Fruit fly (Drosophila melanogaster): Measurements from ENCODE around the gene nAChRalpha1.

nAChRalpha1 gene

DNA sequence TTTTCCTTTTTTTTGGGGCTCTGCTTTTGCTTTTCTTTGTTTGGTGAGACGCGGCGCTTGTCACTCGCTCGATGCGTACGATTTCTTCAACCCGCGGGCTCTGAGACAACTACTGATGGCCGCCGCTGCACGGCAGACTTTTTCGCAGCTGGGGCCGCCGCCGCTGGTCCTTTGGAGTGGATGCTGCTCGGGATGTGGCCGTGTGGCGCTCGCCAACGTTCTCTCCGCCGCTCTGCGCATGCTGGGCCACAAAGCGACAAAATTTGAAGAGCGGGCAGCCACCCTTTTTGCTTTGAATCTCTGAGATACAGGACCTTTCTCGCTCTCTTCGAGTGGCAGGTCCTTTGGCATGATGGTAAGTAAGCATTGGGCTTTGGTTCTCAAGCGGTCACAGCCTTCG lies at the start of gene nAChRalpha1:
nAChRalpha1 (minus strand) TSS at position 101 of the 400 bp plus-strand sequence.
- TF ChIP-seq EcR (GFP tag; optimal IDR thresholded peaks at IDR 0.05), result no peak
- TF ChIP-seq psq (optimal IDR thresholded peaks at IDR 0.05), result no peak
- TF ChIP-seq usp (GFP tag; optimal IDR thresholded peaks at IDR 0.05), result no peak
- no peak for TF ChIP-seq Dll (optimal IDR thresholded peaks at IDR 0.05)
- no peak for TF ChIP-seq CG8478 (optimal IDR thresholded peaks at IDR 0.05)
- no peak for TF ChIP-seq pan (optimal IDR thresholded peaks at IDR 0.05)

DNA sequence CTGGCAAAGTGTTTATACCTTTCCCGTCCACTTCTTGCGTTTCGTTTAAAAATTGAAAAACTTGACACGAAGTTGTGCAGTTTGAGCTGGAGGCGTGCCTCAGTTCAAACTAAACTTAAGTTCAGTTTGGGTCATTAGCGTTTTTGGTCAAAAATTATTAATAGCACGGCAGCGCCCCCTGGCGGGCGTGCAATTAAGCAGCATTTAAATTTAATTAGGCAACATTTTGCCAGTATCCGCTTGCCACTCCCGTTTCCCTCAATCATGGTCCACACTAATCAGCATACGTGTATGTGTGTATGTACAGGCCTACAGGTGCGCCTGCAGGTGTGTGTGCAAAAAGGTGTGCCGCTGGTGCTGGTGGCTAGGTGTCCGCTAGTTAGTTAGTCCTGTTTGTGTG lies 46.7 kb upstream of the nAChRalpha1 start:
- TF ChIP-seq CG8478 (optimal IDR thresholded peaks at IDR 0.05) (no peak), Dll (optimal IDR thresholded peaks at IDR 0.05) (no peak), usp (GFP tag; optimal IDR thresholded peaks at IDR 0.05) (no peak), EcR (GFP tag; optimal IDR thresholded peaks at IDR 0.05) (no peak), psq (optimal IDR thresholded peaks at IDR 0.05) (no peak), pan (optimal IDR thresholded peaks at IDR 0.05) (no peak)

DNA sequence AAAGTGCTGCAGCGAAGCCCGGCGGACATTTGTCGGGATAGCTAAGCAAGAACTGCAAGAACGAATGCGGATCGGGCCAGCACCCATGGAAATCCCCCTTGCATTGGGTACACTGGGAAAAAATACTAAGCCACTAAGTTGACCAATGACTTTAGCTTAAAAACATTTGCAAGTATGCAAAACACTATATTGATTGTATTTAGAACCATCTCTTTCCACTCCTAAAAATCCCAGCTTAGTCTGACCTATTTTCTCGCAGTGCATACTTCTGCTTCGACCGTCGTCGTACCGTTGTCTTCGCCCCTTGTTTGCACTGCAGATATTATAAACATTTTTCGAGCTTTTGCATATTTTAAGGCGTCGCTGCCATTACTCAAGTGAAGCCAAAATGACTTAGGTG lies 39.1 kb upstream of the nAChRalpha1 start:
- TF ChIP-seq usp (GFP tag; optimal IDR thresholded peaks at IDR 0.05), result no peak
- TF ChIP-seq EcR (GFP tag; optimal IDR thresholded peaks at IDR 0.05), result no peak
- no peak for TF ChIP-seq psq (optimal IDR thresholded peaks at IDR 0.05)
- no peak for TF ChIP-seq Dll (optimal IDR thresholded peaks at IDR 0.05)
- TF ChIP-seq CG8478 (optimal IDR thresholded peaks at IDR 0.05), result no peak
- no peak for TF ChIP-seq pan (optimal IDR thresholded peaks at IDR 0.05)

DNA sequence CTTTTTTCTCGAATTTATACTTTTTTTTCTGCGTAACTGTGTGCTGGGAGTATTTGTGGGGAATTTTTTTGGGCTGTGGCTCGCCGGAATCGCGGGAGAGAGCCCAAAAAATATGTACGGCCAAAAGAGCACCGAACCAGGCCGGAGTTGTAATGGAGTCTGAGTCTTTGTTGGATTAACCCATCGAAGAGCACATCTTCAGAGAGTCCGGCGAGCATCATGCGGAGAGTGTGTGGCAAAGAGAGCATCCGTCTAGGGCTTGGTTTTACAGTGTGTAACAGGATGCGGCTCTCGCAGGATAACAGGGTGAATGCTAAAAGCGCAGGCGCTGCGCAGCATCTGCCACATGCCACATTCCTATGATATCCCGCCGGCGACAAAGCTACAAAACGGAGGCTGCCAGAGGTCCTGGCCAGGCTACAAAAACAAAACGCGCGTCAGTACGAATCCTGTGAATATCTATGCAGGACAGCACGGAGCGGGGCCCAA lies 28.1 kb upstream of the nAChRalpha1 start, which contains the start of gene nAChRalpha2:
nAChRalpha2 (plus strand) TSS at position 439 of the 489 bp plus-strand sequence.
- TF ChIP-seq EcR (GFP tag; optimal IDR thresholded peaks at IDR 0.05) (no peak), CG8478 (optimal IDR thresholded peaks at IDR 0.05) (no peak), psq (optimal IDR thresholded peaks at IDR 0.05) (no peak), usp (GFP tag; optimal IDR thresholded peaks at IDR 0.05) (no peak), pan (optimal IDR thresholded peaks at IDR 0.05) (no peak), Dll (optimal IDR thresholded peaks at IDR 0.05) (no peak)

DNA sequence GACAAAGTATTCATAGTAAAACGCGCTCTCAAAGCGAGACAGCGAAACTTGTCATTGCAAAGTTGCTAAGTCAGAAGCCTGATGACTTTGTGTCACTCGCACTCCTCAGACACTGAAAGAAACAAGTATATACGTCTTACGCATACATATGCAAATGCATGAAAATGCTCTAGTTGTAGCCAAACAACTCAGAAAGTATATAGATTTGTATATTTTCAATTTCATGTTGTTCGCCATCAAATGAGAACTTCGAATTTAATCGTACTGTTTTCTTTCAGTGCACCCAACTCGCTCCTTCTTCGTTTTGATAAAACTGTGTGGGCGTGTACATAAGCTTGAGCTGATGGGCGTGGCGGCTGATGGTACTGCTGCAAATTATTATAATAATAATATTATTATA lies 24.1 kb upstream of the nAChRalpha1 start:
- TF ChIP-seq EcR (GFP tag; optimal IDR thresholded peaks at IDR 0.05) (no peak), psq (optimal IDR thresholded peaks at IDR 0.05) (no peak), CG8478 (optimal IDR thresholded peaks at IDR 0.05) (no peak), Dll (optimal IDR thresholded peaks at IDR 0.05) (no peak), usp (GFP tag; optimal IDR thresholded peaks at IDR 0.05) (no peak), pan (optimal IDR thresholded peaks at IDR 0.05) (no peak)

DNA sequence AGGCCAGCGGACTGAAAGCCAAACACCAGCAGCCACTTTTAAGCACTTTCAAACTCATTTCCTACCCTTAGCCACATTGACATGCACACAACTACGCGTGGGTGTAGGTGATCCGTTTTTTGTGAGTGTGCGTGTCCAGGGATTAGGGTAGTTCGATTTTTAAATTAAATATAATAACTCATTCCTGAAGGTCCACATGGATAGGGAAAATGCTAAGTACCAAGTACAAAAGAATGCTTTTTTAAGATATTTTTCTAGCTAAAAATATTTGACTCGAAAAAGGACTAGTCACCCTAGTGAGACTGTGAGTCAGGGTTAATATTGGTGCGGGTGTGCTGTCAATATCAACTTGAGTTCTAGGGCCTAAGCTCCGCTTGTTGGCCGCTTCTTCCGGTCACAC lies 17.8 kb upstream of the nAChRalpha1 start:
- TF ChIP-seq EcR (GFP tag; optimal IDR thresholded peaks at IDR 0.05) (no peak), psq (optimal IDR thresholded peaks at IDR 0.05) (no peak), CG8478 (optimal IDR thresholded peaks at IDR 0.05) (no peak), pan (optimal IDR thresholded peaks at IDR 0.05) (no peak), Dll (optimal IDR thresholded peaks at IDR 0.05) (no peak), usp (GFP tag; optimal IDR thresholded peaks at IDR 0.05) (no peak)

DNA sequence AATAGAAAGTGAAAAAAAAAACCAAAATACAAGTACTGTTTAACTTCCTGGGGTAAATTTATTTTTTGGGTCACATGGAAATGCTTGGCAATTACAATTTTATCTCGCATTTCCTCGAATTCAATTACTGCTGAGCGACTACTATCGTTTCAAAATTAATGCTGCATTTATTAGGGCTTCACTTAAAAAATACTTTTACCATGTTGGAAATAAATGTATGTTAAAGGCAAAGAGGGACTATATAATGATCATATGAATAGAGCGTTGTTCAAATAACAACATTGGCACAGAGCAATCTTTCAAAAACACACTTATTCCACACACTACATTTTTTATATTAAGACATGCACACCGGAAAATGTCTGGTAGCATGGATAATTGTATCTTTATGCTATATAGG lies 12.1 kb upstream of the nAChRalpha1 start, which contains the start of gene CG31128:
CG31128 (plus strand) TSS at position 301 of the 400 bp plus-strand sequence.
- TF ChIP-seq EcR (GFP tag; optimal IDR thresholded peaks at IDR 0.05), result no peak
- no peak for TF ChIP-seq pan (optimal IDR thresholded peaks at IDR 0.05)
- TF ChIP-seq Dll (optimal IDR thresholded peaks at IDR 0.05), result no peak
- no peak for TF ChIP-seq usp (GFP tag; optimal IDR thresholded peaks at IDR 0.05)
- no peak for TF ChIP-seq CG8478 (optimal IDR thresholded peaks at IDR 0.05)

DNA sequence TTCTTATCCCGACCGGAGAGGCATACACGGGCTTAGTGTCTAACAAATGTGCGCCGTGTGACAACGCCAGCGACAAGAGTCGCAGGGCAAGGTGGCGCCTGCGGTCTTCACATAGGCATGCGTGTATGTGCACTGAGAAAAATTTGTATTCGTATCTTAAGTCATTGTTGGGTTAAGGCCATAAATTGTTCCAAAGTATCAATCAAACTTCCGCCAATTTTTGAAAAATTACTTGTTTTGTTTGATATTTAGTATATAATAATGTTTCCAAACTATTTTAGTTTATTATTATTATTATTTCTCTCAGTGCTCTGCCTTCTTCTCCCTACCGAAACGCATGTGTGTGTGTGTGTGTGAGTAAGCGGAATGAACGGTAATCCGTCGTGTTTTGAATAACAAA lies 10.3 kb upstream of the nAChRalpha1 start:
- TF ChIP-seq pan (optimal IDR thresholded peaks at IDR 0.05) (no peak), psq (optimal IDR thresholded peaks at IDR 0.05) (no peak), usp (GFP tag; optimal IDR thresholded peaks at IDR 0.05) (no peak), EcR (GFP tag; optimal IDR thresholded peaks at IDR 0.05) (no peak), CG8478 (optimal IDR thresholded peaks at IDR 0.05) (no peak), Dll (optimal IDR thresholded peaks at IDR 0.05) (no peak)

DNA sequence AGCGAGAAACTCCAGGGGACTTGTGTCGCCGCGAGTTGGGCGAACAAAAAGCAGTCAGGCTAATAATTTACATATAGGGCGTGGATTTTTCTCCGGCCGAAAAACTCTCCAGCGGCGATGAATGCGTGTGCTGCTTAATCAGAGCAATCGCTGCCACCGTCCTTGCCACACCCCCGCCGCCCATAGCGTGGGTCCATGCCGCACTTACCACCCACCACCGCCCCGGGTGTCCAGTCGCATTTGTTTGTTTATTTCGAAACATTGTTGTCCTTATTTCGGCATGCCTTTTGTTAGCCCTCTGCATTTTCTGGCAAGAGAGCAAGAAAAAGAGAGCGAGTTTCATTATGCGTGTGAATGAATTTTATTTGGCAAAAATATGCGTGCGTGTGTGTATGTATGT lies 890 bp upstream of the nAChRalpha1 start:
- TF ChIP-seq pan (optimal IDR thresholded peaks at IDR 0.05) (no peak), EcR (GFP tag; optimal IDR thresholded peaks at IDR 0.05) (no peak), usp (GFP tag; optimal IDR thresholded peaks at IDR 0.05) (no peak), CG8478 (optimal IDR thresholded peaks at IDR 0.05) (no peak), psq (optimal IDR thresholded peaks at IDR 0.05) (no peak), Dll (optimal IDR thresholded peaks at IDR 0.05) (no peak)

DNA sequence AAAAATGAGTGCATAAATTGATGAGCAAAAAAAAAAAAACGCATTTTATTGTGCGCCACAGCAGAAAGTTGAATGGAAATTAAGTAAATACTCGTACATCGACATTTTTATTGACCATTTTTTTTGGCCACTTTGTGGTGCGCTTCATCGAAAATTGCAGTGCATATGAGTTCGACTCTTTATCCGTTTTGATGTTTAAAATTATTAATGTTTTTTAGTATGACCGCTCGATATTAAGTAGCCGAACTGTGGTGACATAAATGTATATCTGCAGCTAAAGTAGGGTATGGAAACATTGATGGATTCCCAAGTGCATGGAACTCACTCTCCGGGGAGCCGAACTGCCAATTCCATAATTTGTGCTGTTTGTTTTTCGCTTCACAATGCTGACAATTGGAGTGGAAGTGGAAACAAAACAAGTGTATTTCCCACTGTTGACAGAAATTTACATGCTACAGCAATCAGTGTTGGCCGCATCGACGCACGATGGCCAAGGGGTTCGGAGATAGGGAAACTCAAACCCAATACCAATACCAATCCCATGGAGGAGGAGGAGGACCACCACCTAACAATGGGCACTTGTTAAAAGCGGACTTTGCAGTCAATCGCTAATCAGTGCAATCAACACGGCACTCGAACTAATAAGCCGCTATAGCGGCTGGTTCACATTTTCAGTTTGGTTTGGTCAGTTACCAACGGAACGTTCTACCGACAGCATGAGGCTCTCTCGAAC lies 64.6 kb downstream of the nAChRalpha1 start, which contains the start of gene CG13616:
CG13616 (plus strand) TSS at position 683 of the 733 bp plus-strand sequence.
- TF ChIP-seq psq (optimal IDR thresholded peaks at IDR 0.05) (no peak), CG8478 (optimal IDR thresholded peaks at IDR 0.05) (no peak), pan (optimal IDR thresholded peaks at IDR 0.05) (no peak), usp (GFP tag; optimal IDR thresholded peaks at IDR 0.05) (no peak), Dll (optimal IDR thresholded peaks at IDR 0.05) (no peak), EcR (GFP tag; optimal IDR thresholded peaks at IDR 0.05) (no peak)

DNA sequence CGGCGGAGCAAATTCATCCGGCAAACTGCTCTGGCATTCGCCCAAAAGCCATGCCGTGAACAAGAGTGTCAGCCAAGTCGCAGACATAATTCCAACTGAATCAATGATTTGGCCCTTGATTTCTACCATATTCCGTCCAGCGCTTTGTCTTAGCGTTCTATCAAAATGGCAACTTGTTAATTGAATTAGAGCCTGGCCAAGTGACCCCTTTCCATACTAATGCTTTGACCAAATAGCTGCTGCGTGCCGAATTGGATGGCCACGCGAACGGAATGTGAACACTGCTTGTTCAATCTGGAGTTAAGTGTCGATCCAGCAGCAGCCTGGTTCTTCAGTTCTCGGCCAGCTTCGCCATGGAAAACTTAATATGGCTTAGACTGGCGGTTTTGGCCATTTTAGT lies 66.7 kb downstream of the nAChRalpha1 start, which contains the start of the genes CG5768 and CG13615:
CG5768 (minus strand) TSS at position 101 of the 400 bp plus-strand sequence.
CG13615 (plus strand) TSS at position 280 of the 400 bp plus-strand sequence.
- TF ChIP-seq pan (optimal IDR thresholded peaks at IDR 0.05) (no peak), psq (optimal IDR thresholded peaks at IDR 0.05) (no peak), Dll (optimal IDR thresholded peaks at IDR 0.05) (no peak), EcR (GFP tag; optimal IDR thresholded peaks at IDR 0.05) (no peak), usp (GFP tag; optimal IDR thresholded peaks at IDR 0.05) (no peak), CG8478 (optimal IDR thresholded peaks at IDR 0.05) (no peak)

DNA sequence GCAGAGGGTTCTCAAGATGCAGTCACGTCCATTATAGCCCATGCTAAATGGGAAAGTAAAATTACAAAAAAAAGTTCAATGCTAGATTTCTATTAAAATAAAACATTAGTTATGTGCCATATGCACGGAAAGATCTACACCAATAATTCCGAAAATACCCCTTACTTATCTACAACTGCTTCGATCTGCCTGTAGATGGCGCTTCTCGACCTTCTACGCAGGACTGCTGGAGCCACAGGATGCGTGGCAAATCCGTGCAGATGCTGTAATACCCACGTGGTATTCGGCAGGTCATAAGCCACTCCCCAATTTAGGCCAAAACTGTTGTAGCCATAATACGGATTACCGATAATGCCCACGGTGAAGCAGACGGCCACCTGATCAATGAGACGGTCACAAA lies 70.5 kb downstream of the nAChRalpha1 start:
- TF ChIP-seq EcR (GFP tag; optimal IDR thresholded peaks at IDR 0.05), result no peak
- TF ChIP-seq pan (optimal IDR thresholded peaks at IDR 0.05), result no peak
- no peak for TF ChIP-seq usp (GFP tag; optimal IDR thresholded peaks at IDR 0.05)
- no peak for TF ChIP-seq CG8478 (optimal IDR thresholded peaks at IDR 0.05)
- no peak for TF ChIP-seq psq (optimal IDR thresholded peaks at IDR 0.05)

All from whole organism.